Fruit fly (Drosophila melanogaster) whole organism, embryonic: ENCODE measurements around the gene retinin.

Experiments
- B-H1 ChIP-seq: fragments of 200-800 bp; sonication (Bioruptor generic); IDR thresholded peaks from 3 replicates; pipeline ENCODE4 v1.3.6; 2022; ENCODE audit warnings: missing biosample characterization, missing genetic modification characterization
- CG10147 ChIP-seq: fragments of 200-800 bp; sonication (Bioruptor generic); optimal IDR thresholded peaks from 2 replicates; lab custom pipeline; 2019; ENCODE audit warnings: missing biosample characterization, mild to moderate bottlenecking, missing genetic modification characterization, moderate library complexity
- CG11504 ChIP-seq: fragments of 200-800 bp; sonication (Bioruptor generic); optimal IDR thresholded peaks from 3 replicates; lab custom pipeline; 2019; ENCODE audit warnings: missing biosample characterization, mild to moderate bottlenecking, missing genetic modification characterization, moderate library complexity
- CG12071 ChIP-seq: fragments of 200-800 bp; sonication (Bioruptor generic); optimal IDR thresholded peaks from 3 replicates; lab custom pipeline; 2018; ENCODE audit warnings: missing biosample characterization, mild to moderate bottlenecking, missing genetic modification characterization
- CG12299 ChIP-seq: fragments of 200-800 bp; sonication (Bioruptor generic); optimal IDR thresholded peaks from 2 replicates; lab custom pipeline; 2018; ENCODE audit warnings: missing biosample characterization, mild to moderate bottlenecking, missing genetic modification characterization
- CG14014 ChIP-seq: fragments of 200-800 bp; sonication (Bioruptor generic); IDR thresholded peaks from 2 replicates; pipeline ENCODE4 v1.3.6; 2022; ENCODE audit warnings: missing biosample characterization, missing genetic modification characterization
- CG2129 ChIP-seq: fragments of 200-800 bp; sonication (Bioruptor generic); IDR thresholded peaks from 2 replicates; pipeline ENCODE4 v1.3.6; 2022; ENCODE audit warnings: missing biosample characterization, missing genetic modification characterization; ENCODE audit not compliant: partially characterized antibody
- CG30431 ChIP-seq: fragments of 200-800 bp; sonication (Bioruptor generic); optimal IDR thresholded peaks from 2 replicates; lab custom pipeline; 2017; ENCODE audit warnings: missing biosample characterization, missing genetic modification characterization
- CG31224 ChIP-seq: fragments of 200-800 bp; sonication (Bioruptor generic); IDR thresholded peaks from 2 replicates; pipeline ENCODE4 v1.3.6; 2022; ENCODE audit warnings: missing biosample characterization, missing genetic modification characterization
- CG32767 ChIP-seq: fragments of 200-800 bp; sonication (Bioruptor generic); IDR thresholded peaks from 2 replicates; pipeline ENCODE4 v1.3.6; 2022; ENCODE audit warnings: missing biosample characterization, missing genetic modification characterization
- CG4424 ChIP-seq: fragments of 200-800 bp; sonication (Bioruptor generic); optimal IDR thresholded peaks from 3 replicates; lab custom pipeline; 2016; ENCODE audit warnings: missing biosample characterization, missing genetic modification characterization
- CG4707 ChIP-seq: fragments of 200-800 bp; sonication (Bioruptor generic); optimal IDR thresholded peaks from 2 replicates; lab custom pipeline; 2018; ENCODE audit warnings: missing biosample characterization, mild to moderate bottlenecking, missing genetic modification characterization, moderate library complexity
- CG5245 ChIP-seq: fragments of 200-800 bp; sonication (Bioruptor generic); optimal IDR thresholded peaks from 3 replicates; lab custom pipeline; 2016; ENCODE audit warnings: missing biosample characterization, missing genetic modification characterization
- CG6791 ChIP-seq: fragments of 200-800 bp; sonication (Bioruptor generic); IDR thresholded peaks from 3 replicates; pipeline ENCODE4 v1.3.6; 2022; ENCODE audit warnings: missing biosample characterization, missing genetic modification characterization; ENCODE audit not compliant: partially characterized antibody
- CG7928 ChIP-seq: fragments of 200-800 bp; sonication (Bioruptor generic); optimal IDR thresholded peaks from 2 replicates; lab custom pipeline; 2017; ENCODE audit warnings: missing biosample characterization, mild to moderate bottlenecking, missing genetic modification characterization
- CG8281 ChIP-seq: fragments of 200-800 bp; sonication (Bioruptor generic); optimal IDR thresholded peaks from 2 replicates; lab custom pipeline; 2018; ENCODE audit warnings: missing biosample characterization, mild to moderate bottlenecking, missing genetic modification characterization, moderate library complexity
- CG8359 ChIP-seq: fragments of 200-800 bp; sonication (Bioruptor generic); optimal IDR thresholded peaks from 2 replicates; lab custom pipeline; 2017; ENCODE audit warnings: missing biosample characterization, mild to moderate bottlenecking, missing genetic modification characterization, borderline replicate concordance
- CG8765 ChIP-seq: fragments of 200-800 bp; sonication (Bioruptor generic); IDR thresholded peaks from 2 replicates; pipeline ENCODE4 v1.3.6; 2022; ENCODE audit warnings: missing biosample characterization, missing genetic modification characterization
- CG9817 ChIP-seq: fragments of 200-800 bp; sonication (Bioruptor generic); optimal IDR thresholded peaks from 2 replicates; lab custom pipeline; 2018; ENCODE audit warnings: missing biosample characterization, mild to moderate bottlenecking, missing genetic modification characterization, moderate library complexity
- CG9876 ChIP-seq: fragments of 200-800 bp; sonication (Bioruptor generic); optimal IDR thresholded peaks from 2 replicates; lab custom pipeline; 2016; ENCODE audit warnings: missing biosample characterization, missing genetic modification characterization
- Camta ChIP-seq: fragments of 200-800 bp; sonication (Bioruptor generic); optimal IDR thresholded peaks from 2 replicates; lab custom pipeline; 2016; ENCODE audit warnings: missing biosample characterization, missing genetic modification characterization
- D19A ChIP-seq: fragments of 200-800 bp; optimal IDR thresholded peaks from 3 replicates; lab custom pipeline; 2019; ENCODE audit warnings: missing biosample characterization, mild to moderate bottlenecking, missing genetic modification characterization, moderate library complexity
- Dek ChIP-seq: fragments of 200-800 bp; sonication (Bioruptor generic); optimal IDR thresholded peaks from 3 replicates; lab custom pipeline; 2019; ENCODE audit warnings: missing biosample characterization, mild to moderate bottlenecking, missing genetic modification characterization, moderate library complexity
- Drgx ChIP-seq: fragments of 200-800 bp; sonication (Bioruptor generic); IDR thresholded peaks from 2 replicates; pipeline ENCODE4 v1.3.6; 2022; ENCODE audit warnings: missing biosample characterization, missing genetic modification characterization
- Ets65A ChIP-seq: fragments of 200-800 bp; sonication (Bioruptor generic); peaks from one replicate; lab custom pipeline; 2016; ENCODE audit warnings: missing biosample characterization, missing genetic modification characterization
- GATAe ChIP-seq: fragments of 200-800 bp; sonication (Bioruptor generic); conservative IDR thresholded peaks from 2 replicates; pipeline ENCODE4 v1.3.6; 2022; ENCODE audit warnings: missing biosample characterization, missing genetic modification characterization
- HHEX ChIP-seq: fragments of 200-800 bp; sonication (Bioruptor generic); optimal IDR thresholded peaks from 3 replicates; lab custom pipeline; 2017; ENCODE audit warnings: missing biosample characterization, mild to moderate bottlenecking, missing genetic modification characterization, missing genetic modification reagents
- HLH3B ChIP-seq: fragments of 200-800 bp; sonication (Bioruptor generic); IDR thresholded peaks from 2 replicates; pipeline ENCODE4 v1.3.6; 2022; ENCODE audit warnings: missing biosample characterization, missing genetic modification characterization
- HmgD ChIP-seq: fragments of 200-800 bp; sonication (Bioruptor generic); optimal IDR thresholded peaks from 3 replicates; lab custom pipeline; 2016; ENCODE audit warnings: missing biosample characterization, missing genetic modification characterization
- Lim3 ChIP-seq: fragments of 200-800 bp; sonication (Bioruptor generic); IDR thresholded peaks from 2 replicates; pipeline ENCODE4 v1.3.6; 2022; ENCODE audit warnings: missing biosample characterization, missing genetic modification characterization
- Pdp1 ChIP-seq, 2 experiments: fragments of 200-800 bp; sonication (Bioruptor generic); optimal IDR thresholded peaks; 3 replicates each; lab custom pipeline; 2016; ENCODE audit warnings: missing biosample characterization in 2 of 2, missing genetic modification characterization in 2 of 2, mild to moderate bottlenecking in 1 of 2, moderate library complexity in 1 of 2
- Rx ChIP-seq: fragments of 200-800 bp; sonication (Bioruptor generic); IDR thresholded peaks from 2 replicates; pipeline ENCODE4 v1.3.6; 2022; ENCODE audit warnings: missing biosample characterization, missing genetic modification characterization
- Xbp1 ChIP-seq: fragments of 200-800 bp; sonication (Bioruptor generic); optimal IDR thresholded peaks from 3 replicates; lab custom pipeline; 2016; ENCODE audit warnings: missing biosample characterization, mild to moderate bottlenecking, missing genetic modification characterization
- ato ChIP-seq: fragments of 200-800 bp; sonication (Bioruptor generic); IDR thresholded peaks from 2 replicates; pipeline ENCODE4 v1.3.6; 2022; ENCODE audit warnings: missing biosample characterization, missing genetic modification characterization; ENCODE audit not compliant: partially characterized antibody
- caup ChIP-seq: fragments of 200-800 bp; sonication (Bioruptor generic); optimal IDR thresholded peaks from 3 replicates; lab custom pipeline; 2017; ENCODE audit warnings: missing biosample characterization, mild to moderate bottlenecking, missing genetic modification characterization, moderate library complexity; ENCODE audit not compliant: severe bottlenecking
- croc ChIP-seq: fragments of 200-800 bp; sonication (Bioruptor generic); conservative IDR thresholded peaks from 3 replicates; pipeline ENCODE4 v1.3.6; 2022; ENCODE audit warnings: missing biosample characterization, missing genetic modification characterization
- dm ChIP-seq: fragments of 200-800 bp; sonication (Bioruptor generic); optimal IDR thresholded peaks from 3 replicates; lab custom pipeline; 2016; ENCODE audit warnings: missing biosample characterization, missing genetic modification characterization
- dmrt99B ChIP-seq: fragments of 200-800 bp; sonication (Bioruptor generic); optimal IDR thresholded peaks from 2 replicates; lab custom pipeline; 2018; ENCODE audit warnings: missing biosample characterization, mild to moderate bottlenecking, missing genetic modification characterization, moderate library complexity
- dysf ChIP-seq: fragments of 200-800 bp; sonication (Bioruptor generic); IDR thresholded peaks from 3 replicates; pipeline ENCODE4 v1.3.6; 2022; ENCODE audit warnings: missing biosample characterization, missing genetic modification characterization
- ewg ChIP-seq: fragments of 200-800 bp; sonication (Bioruptor generic); optimal IDR thresholded peaks from 3 replicates; lab custom pipeline; 2017; ENCODE audit warnings: mild to moderate bottlenecking, missing biosample characterization, missing genetic modification reagents, missing genetic modification characterization
- gce ChIP-seq: fragments of 200-800 bp; sonication (Bioruptor generic); IDR thresholded peaks from 3 replicates; pipeline ENCODE4 v1.3.6; 2022; ENCODE audit warnings: missing biosample characterization, missing genetic modification characterization
- her ChIP-seq: fragments of 200-800 bp; sonication (Bioruptor generic); optimal IDR thresholded peaks from 2 replicates; lab custom pipeline; 2016; ENCODE audit warnings: missing biosample characterization, missing genetic modification characterization
- lilli ChIP-seq: fragments of 200-800 bp; sonication (Bioruptor generic); optimal IDR thresholded peaks from 3 replicates; lab custom pipeline; 2016; ENCODE audit warnings: missing biosample characterization, missing genetic modification characterization
- maf-S ChIP-seq: fragments of 200-800 bp; sonication (Bioruptor generic); optimal IDR thresholded peaks from 2 replicates; lab custom pipeline; 2016; ENCODE audit warnings: missing biosample characterization, missing genetic modification characterization
- nerfin-1 ChIP-seq: fragments of 200-800 bp; sonication (Bioruptor generic); optimal IDR thresholded peaks from 3 replicates; lab custom pipeline; 2019; ENCODE audit warnings: missing biosample characterization, mild to moderate bottlenecking, missing genetic modification characterization, moderate library complexity
- nerfin-2 ChIP-seq: fragments of 200-800 bp; sonication (Bioruptor generic); IDR thresholded peaks from 2 replicates; pipeline ENCODE4 v1.3.6; 2022; ENCODE audit warnings: missing biosample characterization, missing genetic modification characterization; ENCODE audit not compliant: partially characterized antibody
- schlank ChIP-seq: fragments of 200-800 bp; sonication (Bioruptor generic); optimal IDR thresholded peaks from 2 replicates; lab custom pipeline; 2018; ENCODE audit warnings: missing biosample characterization, mild to moderate bottlenecking, missing genetic modification characterization
- sens ChIP-seq: fragments of 200-800 bp; sonication (Bioruptor generic); peaks from one replicate; lab custom pipeline; 2016; ENCODE audit warnings: missing biosample characterization, missing genetic modification characterization
- slbo ChIP-seq: fragments of 200-800 bp; sonication (Bioruptor generic); IDR thresholded peaks from 2 replicates; pipeline ENCODE4 v1.3.6; 2022; ENCODE audit warnings: missing biosample characterization, missing genetic modification characterization
- slou ChIP-seq: fragments of 200-800 bp; sonication (Bioruptor generic); optimal IDR thresholded peaks from 3 replicates; lab custom pipeline; 2016; ENCODE audit warnings: missing biosample characterization, missing genetic modification characterization
- z ChIP-seq: fragments of 200-800 bp; sonication (Bioruptor generic); IDR thresholded peaks from 3 replicates; pipeline ENCODE4 v1.3.6; 2022; ENCODE audit warnings: missing biosample characterization, missing genetic modification characterization

Gene retinin

DNA sequence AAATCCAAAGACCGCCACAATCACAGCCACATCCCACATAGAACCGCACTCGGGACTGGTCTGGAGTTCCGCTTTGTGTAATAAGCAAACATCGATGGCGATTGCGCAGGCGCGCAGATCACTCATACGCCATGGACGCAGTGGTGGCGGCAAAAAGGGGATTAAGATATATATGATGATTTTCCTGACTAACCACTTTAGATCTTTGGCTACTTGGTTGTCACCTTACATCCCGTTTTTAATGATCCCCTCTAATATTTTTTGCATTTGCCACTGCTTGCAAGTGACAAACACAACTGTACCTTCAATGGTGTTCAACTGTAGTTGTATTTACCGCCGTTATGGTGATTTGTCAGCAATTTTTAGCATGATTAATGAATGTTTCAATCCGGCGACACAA lies 21.8 kb upstream of the retinin start (continued):
- TF ChIP-seq dm (GFP tag; lab: Kevin White, UChicago) (no peak), CG2129 (no peak), nerfin-2 (no peak), slou (GFP tag; lab: Kevin White, UChicago) (no peak), nerfin-1 (tag; lab: Kevin White, UChicago) (no peak), CG14014 (peak; percentile 37; the same call in 1 of the 2 replicates), CG32767 (GFP tag; lab: Robert Waterston, UW) (no peak), CG8281 (tag; lab: Kevin White, UChicago) (no peak), her (GFP tag; lab: Kevin White, UChicago) (peak; percentile 40), gce (GFP tag; lab: Robert Waterston, UW) (no peak), CG7928 (no peak), CG11504 (no peak), sens (GFP tag; lab: Kevin White, UChicago) (no peak), CG12071 (GFP tag; lab: Kevin White, UChicago) (no peak), CG4424 (GFP tag; lab: Kevin White, UChicago) (no peak), lilli (GFP tag; lab: Kevin White, UChicago) (peak; percentile 43), caup (GFP tag; lab: Kevin White, UChicago) (peak; percentile 11), ato (GFP tag; lab: Robert Waterston, UW) (no peak), HLH3B (GFP tag; lab: Robert Waterston, UW) (peak; percentile 25; the same call in 1 of the 2 replicates), CG6791 (GFP tag; lab: Robert Waterston, UW) (no peak), CG30431 (GFP tag; lab: Kevin White, UChicago) (no peak), ewg (GFP tag; lab: Kevin White, UChicago) (no peak), HHEX (GFP tag; lab: Kevin White, UChicago) (no peak), z (GFP tag; lab: Robert Waterston, UW) (no peak), slbo (GFP tag; lab: Robert Waterston, UW) (peak; percentile 72), CG31224 (GFP tag; lab: Robert Waterston, UW) (0 out of 2 replicates have a peak, but pooled peaks have one; percentile 20), Pdp1 (GFP tag; optimal IDR thresholded peaks at IDR 0.05; lab: Kevin White, UChicago) (no peak), Xbp1 (GFP tag; lab: Kevin White, UChicago) (no peak), CG8359 (GFP tag; lab: Kevin White, UChicago) (no peak), Lim3 (GFP tag; lab: Robert Waterston, UW) (no peak), Drgx (GFP tag; lab: Robert Waterston, UW) (peak; percentile 86), Dek (tag; lab: Kevin White, UChicago) (no peak), CG4707 (GFP tag; lab: Kevin White, UChicago) (no peak), CG9817 (peak; percentile 63), CG8765 (GFP tag; lab: Robert Waterston, UW) (no peak), CG5245 (GFP tag; lab: Kevin White, UChicago) (no peak), croc (GFP tag; lab: Robert Waterston, UW) (no peak), CG10147 (no peak), dysf (GFP tag; lab: Robert Waterston, UW) (0 out of 3 replicates have a peak, but pooled peaks have one; percentile 14), GATAe (GFP tag; lab: Robert Waterston, UW) (no peak), dmrt99B (no peak), maf-S (GFP tag; lab: Kevin White, UChicago) (no peak), CG12299 (tag; lab: Kevin White, UChicago) (no peak), CG9876 (GFP tag; lab: Kevin White, UChicago) (no peak), schlank (tag; lab: Kevin White, UChicago) (peak; percentile 67), Ets65A (GFP tag; lab: Kevin White, UChicago) (no peak), B-H1 (no peak), Rx (no peak), D19A (tag; lab: Kevin White, UChicago) (no peak), HmgD (no peak), Camta (GFP tag; lab: Kevin White, UChicago) (no peak)
